Worm (Caenorhabditis elegans): ENCODE data around the gene K07C5.3.

- TF ChIP-seq W03F9.2 (tag; optimal IDR thresholded peaks at IDR 0.05), result no peak
- no peak for TF ChIP-seq dao-5 (tag; optimal IDR thresholded peaks at IDR 0.05)
- TF ChIP-seq him-1 (tag; optimal IDR thresholded peaks at IDR 0.05), result no peak
Observed at ce11 chrV:10332012-10332411, 10.8 kb upstream of the K07C5.3 start, which contains the start of gene crm-1.

All from whole organism, L4/young adult.